Worm (Caenorhabditis elegans) whole organism, L3 larva: ENCODE results near the gene C53D6.7.

ENCODE experiments used
- R02D3.7 ChIP-seq: fragments of 150-350 bp; optimal IDR thresholded peaks from 2 replicates; lab custom pipeline; 2014; ENCODE audit warnings: missing biosample characterization, missing genetic modification characterization
- ZK546.5 ChIP-seq: sonication (generic microtip); optimal IDR thresholded peaks from 2 replicates; lab custom pipeline; 2017; ENCODE audit warnings: missing biosample characterization, missing genetic modification characterization
- aly-2 ChIP-seq: fragments of 150-350 bp; optimal IDR thresholded peaks from 2 replicates; lab custom pipeline; 2014; ENCODE audit warnings: missing biosample characterization, missing genetic modification characterization
- ama-1 ChIP-seq: fragments of 150-350 bp; optimal IDR thresholded peaks from 2 replicates; lab custom pipeline; 2018
- ceh-16 ChIP-seq: sonication (generic microtip); optimal IDR thresholded peaks from 2 replicates; lab custom pipeline; 2017; ENCODE audit warnings: missing biosample characterization, missing genetic modification characterization
- ceh-28 ChIP-seq: fragments of 150-350 bp; optimal IDR thresholded peaks from 2 replicates; lab custom pipeline; 2014; ENCODE audit warnings: missing biosample characterization, missing genetic modification reagents, missing genetic modification characterization
- ceh-82 ChIP-seq: fragments of 150-350 bp; optimal IDR thresholded peaks from 2 replicates; lab custom pipeline; 2014; ENCODE audit warnings: missing biosample characterization, missing genetic modification characterization
- ceh-9 ChIP-seq: sonication (generic microtip); optimal IDR thresholded peaks from 2 replicates; lab custom pipeline; 2018; ENCODE audit warnings: missing biosample characterization, missing genetic modification characterization
- daf-12 ChIP-seq: fragments of 150-350 bp; optimal IDR thresholded peaks from 2 replicates; lab custom pipeline; 2014; ENCODE audit warnings: missing biosample characterization, missing genetic modification reagents, missing genetic modification characterization
- egl-5 ChIP-seq: fragments of 150-350 bp; optimal IDR thresholded peaks from 2 replicates; lab custom pipeline; 2017; ENCODE audit warnings: missing biosample characterization, missing genetic modification reagents, missing genetic modification characterization, inconsistent platforms
- elt-1 ChIP-seq: fragments of 150-350 bp; optimal IDR thresholded peaks from 2 replicates; lab custom pipeline; 2014; ENCODE audit warnings: missing biosample characterization, missing genetic modification characterization
- elt-3 ChIP-seq, 3 experiments: fragments of 150-350 bp in 1 of 3; sonication (generic microtip) in 2 of 3; optimal IDR thresholded peaks; 2 replicates in 2 of 3; 4 replicates in 1 of 3; lab custom pipeline; 2014 to 2017; ENCODE audit warnings: missing biosample characterization in 3 of 3, missing genetic modification characterization in 3 of 3
- eor-1 ChIP-seq, 2 experiments: fragments of 150-350 bp; optimal IDR thresholded peaks; 2 replicates each; lab custom pipeline; 2014 to 2018; ENCODE audit warnings: missing biosample characterization in 2 of 2, missing genetic modification characterization in 2 of 2
- fkh-10 ChIP-seq: sonication (generic microtip); optimal IDR thresholded peaks from 2 replicates; lab custom pipeline; 2017; ENCODE audit warnings: missing biosample characterization, missing genetic modification reagents, missing genetic modification characterization
- fkh-2 ChIP-seq: fragments of 150-350 bp; optimal IDR thresholded peaks from 2 replicates; lab custom pipeline; 2014; ENCODE audit warnings: missing biosample characterization, missing genetic modification reagents, missing genetic modification characterization
- fos-1 ChIP-seq: fragments of 150-350 bp; optimal IDR thresholded peaks from 2 replicates; lab custom pipeline; 2014; ENCODE audit warnings: missing biosample characterization, missing genetic modification characterization
- hmg-11 ChIP-seq: sonication (generic microtip); optimal IDR thresholded peaks from 2 replicates; lab custom pipeline; 2016; ENCODE audit warnings: missing genetic modification characterization, missing compliant biosample characterization
- jun-1 ChIP-seq: fragments of 150-350 bp; optimal IDR thresholded peaks from 2 replicates; lab custom pipeline; 2014; ENCODE audit warnings: missing biosample characterization, missing genetic modification reagents, missing genetic modification characterization
- lin-15B ChIP-seq: fragments of 150-350 bp; optimal IDR thresholded peaks from 2 replicates; lab custom pipeline; 2014; ENCODE audit warnings: missing biosample characterization, missing genetic modification characterization
- lin-39 ChIP-seq: fragments of 150-350 bp; optimal IDR thresholded peaks from 2 replicates; lab custom pipeline; 2018; ENCODE audit warnings: missing biosample characterization, missing genetic modification reagents, missing genetic modification characterization
- lsy-12 ChIP-seq: sonication (generic microtip); optimal IDR thresholded peaks from 2 replicates; lab custom pipeline; 2016; ENCODE audit warnings: mild to moderate bottlenecking, missing genetic modification characterization, missing compliant biosample characterization
- mdl-1 ChIP-seq: fragments of 150-350 bp; optimal IDR thresholded peaks from 2 replicates; lab custom pipeline; 2014; ENCODE audit warnings: missing biosample characterization, missing genetic modification characterization
- mml-1 ChIP-seq: fragments of 150-350 bp; sonication (generic microtip); optimal IDR thresholded peaks from 3 replicates; lab custom pipeline; 2014; ENCODE audit warnings: missing biosample characterization, missing genetic modification characterization
- nfya-1 ChIP-seq: sonication (generic microtip); optimal IDR thresholded peaks from 2 replicates; lab custom pipeline; 2017; ENCODE audit warnings: missing genetic modification characterization, mild to moderate bottlenecking, missing compliant biosample characterization, antibody characterized with exemption, moderate library complexity; ENCODE audit not compliant: insufficient read depth
- nhr-23 ChIP-seq: fragments of 150-350 bp; optimal IDR thresholded peaks from 2 replicates; lab custom pipeline; 2014; ENCODE audit warnings: missing biosample characterization, missing genetic modification reagents, missing genetic modification characterization
- nhr-237 ChIP-seq: fragments of 150-350 bp; optimal IDR thresholded peaks from 2 replicates; lab custom pipeline; 2014; ENCODE audit warnings: missing biosample characterization, missing genetic modification characterization
- nhr-25 ChIP-seq: sonication (generic microtip); optimal IDR thresholded peaks from 2 replicates; lab custom pipeline; 2017; ENCODE audit warnings: missing biosample characterization, missing genetic modification characterization
- nhr-28 ChIP-seq: fragments of 150-350 bp; optimal IDR thresholded peaks from 2 replicates; lab custom pipeline; 2014; ENCODE audit warnings: missing biosample characterization, missing genetic modification characterization
- nhr-43 ChIP-seq: sonication (generic microtip); optimal IDR thresholded peaks from 2 replicates; lab custom pipeline; 2016; ENCODE audit warnings: mild to moderate bottlenecking, missing genetic modification characterization, missing compliant biosample characterization; ENCODE audit not compliant: poor library complexity, severe bottlenecking
- nhr-76 ChIP-seq: fragments of 150-350 bp; sonication (generic microtip); optimal IDR thresholded peaks from 5 replicates; lab custom pipeline; 2014; ENCODE audit warnings: missing biosample characterization, missing genetic modification characterization
- pha-4 ChIP-seq: fragments of 150-350 bp; optimal IDR thresholded peaks from 2 replicates; lab custom pipeline; 2014; ENCODE audit warnings: missing biosample characterization, missing genetic modification reagents, missing genetic modification characterization
- pqm-1 ChIP-seq: fragments of 150-350 bp; optimal IDR thresholded peaks from 2 replicates; lab custom pipeline; 2017; ENCODE audit warnings: missing biosample characterization, missing genetic modification characterization, inconsistent platforms
- sea-2 ChIP-seq: fragments of 150-350 bp; sonication (generic microtip); optimal IDR thresholded peaks from 4 replicates; lab custom pipeline; 2014; ENCODE audit warnings: missing biosample characterization, missing genetic modification reagents, missing genetic modification characterization
- skn-1 ChIP-seq: fragments of 150-350 bp; optimal IDR thresholded peaks from 2 replicates; lab custom pipeline; 2014; ENCODE audit warnings: missing biosample characterization, missing genetic modification characterization
- snpc-4 ChIP-seq: fragments of 150-350 bp; optimal IDR thresholded peaks from 2 replicates; lab custom pipeline; 2014; ENCODE audit warnings: missing biosample characterization, missing genetic modification characterization
- tbx-2 ChIP-seq: sonication (generic microtip); optimal IDR thresholded peaks from 2 replicates; lab custom pipeline; 2016; ENCODE audit warnings: mild to moderate bottlenecking, missing genetic modification characterization, missing compliant biosample characterization
- unc-39 ChIP-seq: sonication (generic microtip); optimal IDR thresholded peaks from 4 replicates; lab custom pipeline; 2017; ENCODE audit warnings: missing biosample characterization, missing genetic modification characterization
- unc-62 ChIP-seq: fragments of 150-350 bp; sonication (generic microtip); optimal IDR thresholded peaks from 4 replicates; lab custom pipeline; 2014; ENCODE audit warnings: missing biosample characterization, missing genetic modification reagents, missing genetic modification characterization
- zag-1 ChIP-seq: fragments of 150-350 bp; optimal IDR thresholded peaks from 2 replicates; lab custom pipeline; 2014; ENCODE audit warnings: missing biosample characterization, missing genetic modification characterization
- ztf-11 ChIP-seq: fragments of 150-350 bp; optimal IDR thresholded peaks from 2 replicates; lab custom pipeline; 2014; ENCODE audit warnings: missing biosample characterization, missing genetic modification characterization

The C53D6.7 gene

DNA sequence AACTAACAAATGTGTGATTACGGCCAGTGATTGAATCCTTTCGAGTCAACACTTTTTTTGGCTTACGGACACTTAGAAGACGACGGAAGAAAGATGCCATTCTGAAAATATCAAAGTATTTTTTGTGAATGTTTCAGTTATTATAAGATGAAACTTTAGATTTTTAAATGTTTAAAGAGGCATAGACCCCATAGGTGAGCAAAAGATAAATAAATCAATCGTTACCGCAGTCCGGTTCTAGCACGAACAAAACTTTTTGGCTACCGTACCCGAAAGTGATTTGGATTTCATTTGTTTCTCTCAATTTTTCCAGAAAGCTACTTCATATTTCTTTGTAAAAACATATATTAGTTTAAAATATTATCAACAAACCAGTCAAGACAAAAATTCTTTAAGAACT lies at the start of gene C53D6.7:
TSS of gene C53D6.7 (minus strand) at position 101 of the 400 bp plus-strand sequence.
- TF ChIP-seq nhr-237 (tag; lab: Kevin White, UChicago) (no peak), ZK546.5 (tag; lab: Kevin White, UChicago) (no peak), jun-1 (no peak), nhr-76 (no peak), fkh-10 (GFP tag; lab: Kevin White, UChicago) (no peak), unc-39 (tag; lab: Kevin White, UChicago) (no peak), lin-15B (tag; lab: Kevin White, UChicago) (no peak), aly-2 (no peak), ztf-11 (tag; lab: Kevin White, UChicago) (no peak), R02D3.7 (tag; lab: Kevin White, UChicago) (no peak), mml-1 (no peak), elt-1 (tag; lab: Kevin White, UChicago) (no peak)

DNA sequence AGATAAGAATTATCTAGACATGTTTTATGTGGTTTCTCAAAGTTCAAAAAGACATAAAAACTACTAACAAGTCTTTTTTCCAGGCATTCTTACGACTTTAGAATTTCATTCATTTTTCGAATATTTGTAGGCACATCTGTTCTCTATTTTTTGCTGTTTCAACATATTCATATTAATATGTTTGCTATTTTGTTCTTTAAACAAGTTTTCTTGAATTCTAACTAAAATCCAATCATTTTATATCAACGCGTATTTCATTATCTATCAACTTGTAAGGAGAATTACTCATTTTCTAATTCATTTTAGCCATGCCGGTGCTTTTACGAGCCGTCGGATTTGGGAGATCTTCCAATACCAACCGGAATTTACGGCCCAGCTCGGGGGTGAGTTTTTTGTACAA lies 45.1 kb upstream of the C53D6.7 start, which contains the start of gene twk-8:
TSS of gene twk-8 (plus strand) at position 301 of the 400 bp plus-strand sequence.
- no peak for TF ChIP-seq lin-39 (tag; lab: Kevin White, UChicago)
- no peak for TF ChIP-seq ama-1 (lab: Kevin White, UChicago)
- TF ChIP-seq mdl-1 (tag; lab: Kevin White, UChicago): no peak
- no peak for TF ChIP-seq ZK546.5 (tag; lab: Kevin White, UChicago)
- no peak for TF ChIP-seq elt-3 (tag; optimal IDR thresholded peaks at IDR 0.05; lab: Kevin White, UChicago)

DNA sequence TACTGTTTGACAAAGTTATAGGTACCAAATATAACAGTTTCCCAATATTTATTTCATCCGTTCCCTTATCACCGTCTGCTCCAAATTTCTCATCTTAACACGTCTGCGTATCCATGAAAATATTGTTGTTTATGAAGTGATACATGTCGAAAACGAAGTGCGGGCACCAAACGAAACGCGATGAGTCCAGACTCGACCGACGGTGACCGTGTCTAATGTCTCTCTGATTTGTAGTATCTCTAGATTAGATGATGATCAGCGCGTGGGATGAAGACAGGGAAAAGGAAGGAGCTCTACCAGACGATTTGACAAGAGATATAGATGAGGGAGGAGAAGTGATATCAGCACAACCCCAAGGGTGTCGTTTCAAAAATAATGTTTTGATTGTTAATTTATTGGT lies 43.2 kb upstream of the C53D6.7 start:
- TF ChIP-seq nfya-1 (peak; percentile 7), egl-5 (tag; lab: Kevin White, UChicago) (peak; percentile 59), lin-15B (tag; lab: Kevin White, UChicago) (no peak)

DNA sequence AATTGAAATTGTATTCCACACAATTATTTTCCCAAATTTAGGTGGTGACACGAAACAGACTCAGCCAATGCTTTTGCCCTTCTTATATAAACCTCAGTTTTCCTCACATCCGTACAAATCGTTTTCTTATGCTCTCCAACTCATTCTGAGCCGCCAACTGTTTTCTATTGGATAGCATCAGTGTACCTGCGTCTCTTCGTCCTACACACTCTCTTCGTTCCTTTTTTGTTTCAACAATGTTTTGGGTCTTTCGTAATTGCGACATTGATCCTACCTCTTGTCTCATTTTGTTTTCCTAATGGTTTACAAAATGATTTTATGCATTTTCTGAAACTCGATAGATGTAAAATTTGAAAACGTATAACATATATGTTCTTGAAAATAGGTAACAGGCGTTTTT lies 42.4 kb upstream of the C53D6.7 start:
- TF ChIP-seq egl-5 (tag; lab: Kevin White, UChicago) (peak; percentile 70), lsy-12 (tag; lab: Kevin White, UChicago) (no peak)
- TF ChIP-seq, all 47 proteins: peak for 1

DNA sequence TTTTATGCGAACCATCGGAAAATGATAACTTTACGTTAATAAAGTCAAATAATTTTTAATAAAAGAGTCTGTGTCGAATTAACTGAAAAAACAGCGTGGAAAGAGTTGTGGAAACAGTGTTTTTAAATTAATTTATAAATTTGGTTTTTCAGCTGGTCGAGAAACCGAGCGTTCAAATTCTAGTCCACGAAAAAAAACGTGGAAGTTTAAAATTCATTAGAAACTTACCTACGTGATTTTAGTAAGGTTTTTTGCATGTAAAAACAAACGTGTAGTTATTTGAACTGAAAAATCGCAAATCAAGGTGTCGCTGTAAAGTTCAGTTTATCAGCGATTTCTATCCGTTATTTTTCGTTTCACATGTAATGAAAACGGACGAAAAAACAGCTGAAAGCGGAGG lies 41.5 kb upstream of the C53D6.7 start, which contains the start of gene mans-4:
TSS of gene mans-4 (minus strand) at position 101 of the 400 bp plus-strand sequence.
- TF ChIP-seq eor-1 (tag; optimal IDR thresholded peaks at IDR 0.05; lab: Kevin White, UChicago): no peak
- TF ChIP-seq nfya-1: no peak
- no peak for TF ChIP-seq ama-1 (lab: Kevin White, UChicago)
- no peak for TF ChIP-seq R02D3.7 (tag; lab: Kevin White, UChicago)
- no peak for TF ChIP-seq ceh-82
- no peak for TF ChIP-seq ceh-28
- no peak for TF ChIP-seq ztf-11 (tag; lab: Kevin White, UChicago)
- no peak for TF ChIP-seq snpc-4 (tag; lab: Kevin White, UChicago)
- no peak for TF ChIP-seq skn-1 (tag; lab: Kevin White, UChicago)
- no peak for TF ChIP-seq elt-1 (tag; lab: Kevin White, UChicago)
- no peak for TF ChIP-seq unc-39 (tag; lab: Kevin White, UChicago)
- no peak for TF ChIP-seq tbx-2 (tag; lab: Kevin White, UChicago)
- TF ChIP-seq pha-4 (tag; lab: Kevin White, UChicago): no peak
- TF ChIP-seq nhr-23 (tag; lab: Kevin White, UChicago): no peak

DNA sequence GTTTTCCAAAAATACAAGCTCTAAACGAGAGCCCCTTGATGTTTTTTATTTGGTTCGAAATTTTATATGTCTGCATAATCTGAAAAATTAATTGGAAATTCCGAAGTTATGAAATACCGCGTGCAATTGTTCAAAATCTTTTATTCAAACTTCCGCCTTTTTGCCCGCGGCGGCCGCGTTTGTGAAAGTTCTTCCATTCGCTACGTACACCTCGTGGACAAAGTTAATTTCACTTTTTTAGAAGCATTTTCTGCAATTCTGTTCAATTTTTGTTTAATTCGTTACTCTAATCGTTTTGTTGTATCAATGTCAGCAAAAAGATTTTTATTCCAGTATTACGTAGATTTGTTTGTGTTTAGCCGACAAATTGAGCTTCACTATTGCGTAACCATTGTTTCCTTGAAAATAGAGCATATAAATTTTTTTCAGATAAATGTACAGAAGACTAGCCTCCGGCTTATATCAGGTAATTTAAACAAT lies 37.3 kb upstream of the C53D6.7 start, which contains the start of gene mppb-1:
TSS of gene mppb-1 (plus strand) at position 430 of the 480 bp plus-strand sequence.
- TF ChIP-seq sea-2 (GFP tag; lab: Kevin White, UChicago) (no peak), ceh-16 (tag; lab: Kevin White, UChicago) (no peak), nhr-43 (tag; lab: Kevin White, UChicago) (peak; percentile 96), pqm-1 (tag; lab: Kevin White, UChicago) (peak; percentile 9), ama-1 (lab: Kevin White, UChicago) (no peak), fkh-10 (GFP tag; lab: Kevin White, UChicago) (peak; percentile 71), daf-12 (tag; lab: Kevin White, UChicago) (no peak), fos-1 (tag; lab: Kevin White, UChicago) (no peak), nhr-76 (no peak), unc-62 (GFP tag; lab: Kevin White, UChicago) (no peak), ZK546.5 (tag; lab: Kevin White, UChicago) (no peak), lsy-12 (tag; lab: Kevin White, UChicago) (peak; percentile 64), nfya-1 (peak; percentile 80), eor-1 (tag; optimal IDR thresholded peaks at IDR 0.05; lab: Kevin White, UChicago) (no peak), ceh-9 (tag; lab: Kevin White, UChicago) (no peak), skn-1 (tag; lab: Kevin White, UChicago) (no peak), lin-15B (tag; lab: Kevin White, UChicago) (peak; percentile 72), nhr-23 (tag; lab: Kevin White, UChicago) (peak; percentile 86), lin-39 (tag; lab: Kevin White, UChicago) (peak; percentile 64), nhr-28 (tag; lab: Kevin White, UChicago) (no peak), snpc-4 (tag; lab: Kevin White, UChicago) (peak; percentile 78), elt-3 (tag; optimal IDR thresholded peaks at IDR 0.05; lab: Kevin White, UChicago) (no peak), hmg-11 (tag; lab: Kevin White, UChicago) (peak; percentile 42), nhr-25 (tag; lab: Kevin White, UChicago) (peak; percentile 80), pha-4 (tag; lab: Kevin White, UChicago) (peak; percentile 79), zag-1 (tag; lab: Kevin White, UChicago) (no peak), fkh-2 (tag; lab: Kevin White, UChicago) (no peak), R02D3.7 (tag; lab: Kevin White, UChicago) (peak; percentile 54), jun-1 (peak; percentile 29)
